Fruit fly (Drosophila melanogaster) whole organism: ENCODE results near the gene Npl4.

Source experiments
- CG8478 ChIP-seq: fragments of >200 bp; optimal IDR thresholded peaks from 2 replicates; lab custom pipeline; 2018; ENCODE audit warnings: inconsistent platforms
- Dll ChIP-seq: fragments of >200 bp; optimal IDR thresholded peaks from 2 replicates; lab custom pipeline; 2017
- EcR ChIP-seq, 2 experiments: fragments of >200 bp; optimal IDR thresholded peaks; 2 replicates each; lab custom pipeline; 2017; ENCODE audit warnings: missing biosample characterization in 2 of 2, missing genetic modification characterization in 2 of 2, missing genetic modification reagents in 2 of 2
- pan ChIP-seq: fragments of >200 bp; optimal IDR thresholded peaks from 2 replicates; lab custom pipeline; 2017
- psq ChIP-seq: fragments of >200 bp; optimal IDR thresholded peaks from 2 replicates; lab custom pipeline; 2017
- usp ChIP-seq: fragments of >200 bp; optimal IDR thresholded peaks from 2 replicates; lab custom pipeline; 2017; ENCODE audit warnings: missing biosample characterization, missing genetic modification characterization, mixed read lengths

dm6 chr3R:25640463-25640862 is 16.0 kb upstream of the Npl4 start:
- TF ChIP-seq CG8478 (no peak), Dll (lab: Kevin White, UChicago) (no peak), psq (no peak), usp (no peak), EcR (GFP tag; optimal IDR thresholded peaks at IDR 0.05; lab: Kevin White, UChicago) (no peak), pan (lab: Kevin White, UChicago) (no peak)
